Worm (Caenorhabditis elegans) whole organism, L1 larva: Measurements from ENCODE around the gene cyp-13A10.
A peak's percentile ranks its signal among the peaks of the same experiment; 100 is the strongest.

Source experiments
- C04F5.9 ChIP-seq: sonication (generic microtip); optimal IDR thresholded peaks from 2 replicates; lab custom pipeline; 2016; ENCODE audit warnings: missing genetic modification characterization, missing compliant biosample characterization
- C16A3.4 ChIP-seq: fragments of 150-350 bp; optimal IDR thresholded peaks from 2 replicates; lab custom pipeline; 2014; ENCODE audit warnings: missing biosample characterization, missing genetic modification characterization
- C34B4.2 ChIP-seq: sonication (generic microtip); optimal IDR thresholded peaks from 2 replicates; lab custom pipeline; 2017; ENCODE audit warnings: mild to moderate bottlenecking, missing genetic modification characterization, missing compliant biosample characterization
- F16B12.6 ChIP-seq: fragments of 150-350 bp; optimal IDR thresholded peaks from 2 replicates; lab custom pipeline; 2014; ENCODE audit warnings: missing biosample characterization, missing genetic modification characterization
- aly-2 ChIP-seq: fragments of 150-350 bp; optimal IDR thresholded peaks from 2 replicates; lab custom pipeline; 2014; ENCODE audit warnings: missing biosample characterization, missing genetic modification characterization
- ama-1 ChIP-seq: fragments of 150-350 bp; optimal IDR thresholded peaks from 2 replicates; lab custom pipeline; 2014
- ceh-63 ChIP-seq: fragments of 200-800 bp; sonication (Bioruptor generic); optimal IDR thresholded peaks from 2 replicates; lab custom pipeline; 2018; ENCODE audit warnings: mild to moderate bottlenecking, missing genetic modification characterization, missing compliant biosample characterization
- ceh-90 ChIP-seq: sonication (generic microtip); optimal IDR thresholded peaks from 2 replicates; lab custom pipeline; 2016; ENCODE audit warnings: missing genetic modification characterization, missing compliant biosample characterization
- ces-1 ChIP-seq: fragments of 150-350 bp; optimal IDR thresholded peaks from 2 replicates; lab custom pipeline; 2014; ENCODE audit warnings: missing biosample characterization, missing genetic modification reagents, missing genetic modification characterization
- dpl-1 ChIP-seq, 3 experiments: fragments of 150-350 bp in 2 of 3; sonication (generic microtip) in 1 of 3; optimal IDR thresholded peaks; 2 replicates each; lab custom pipeline; 2014 to 2017; ENCODE audit warnings: missing biosample characterization in 3 of 3, missing genetic modification characterization in 3 of 3, missing genetic modification reagents in 3 of 3
- dsc-1 ChIP-seq: sonication (generic microtip); optimal IDR thresholded peaks from 2 replicates; lab custom pipeline; 2016; ENCODE audit warnings: mild to moderate bottlenecking, missing genetic modification characterization, missing compliant biosample characterization
- efl-1 ChIP-seq, 4 experiments: fragments of 150-350 bp; optimal IDR thresholded peaks in 3 of 4; peaks in 1 of 4; 1 replicate in 1 of 4; 2 replicates in 3 of 4; lab custom pipeline; 2014; ENCODE audit warnings: missing biosample characterization in 2 of 4, missing genetic modification characterization in 2 of 4, missing genetic modification reagents in 2 of 4
- efl-3 ChIP-seq: fragments of 200-800 bp; sonication (Bioruptor generic); optimal IDR thresholded peaks from 2 replicates; lab custom pipeline; 2018; ENCODE audit warnings: mild to moderate bottlenecking, missing genetic modification characterization, missing compliant biosample characterization
- egl-27 ChIP-seq, 2 experiments: fragments of 150-350 bp in 1 of 2; sonication (generic microtip); optimal IDR thresholded peaks; 3 replicates each; lab custom pipeline; 2017 to 2018; ENCODE audit warnings: missing biosample characterization in 2 of 2, missing genetic modification characterization in 2 of 2, missing genetic modification reagents in 2 of 2
- fkh-10 ChIP-seq: sonication (generic microtip); optimal IDR thresholded peaks from 2 replicates; lab custom pipeline; 2017; ENCODE audit warnings: missing biosample characterization, missing genetic modification reagents, missing genetic modification characterization
- grh-1 ChIP-seq: fragments of 200-800 bp; sonication (Bioruptor generic); IDR thresholded peaks from 2 replicates; pipeline ENCODE4 v1.3.6; 2022; ENCODE audit warnings: missing genetic modification reagents, missing genetic modification characterization, missing compliant biosample characterization
- hlh-17 ChIP-seq: fragments of 200-800 bp; sonication (Bioruptor generic); optimal IDR thresholded peaks from 2 replicates; lab custom pipeline; 2018; ENCODE audit warnings: missing genetic modification characterization, mild to moderate bottlenecking, missing compliant biosample characterization, moderate library complexity, borderline replicate concordance
- hlh-4 ChIP-seq: sonication (generic microtip); optimal IDR thresholded peaks from 2 replicates; lab custom pipeline; 2016; ENCODE audit warnings: mild to moderate bottlenecking, missing genetic modification characterization, missing compliant biosample characterization
- jun-1 ChIP-seq: fragments of 150-350 bp; optimal IDR thresholded peaks from 2 replicates; lab custom pipeline; 2014; ENCODE audit warnings: missing biosample characterization, missing genetic modification reagents, missing genetic modification characterization
- lin-14 ChIP-seq: fragments of 200-800 bp; sonication (Bioruptor generic); optimal IDR thresholded peaks from 2 replicates; lab custom pipeline; 2018; ENCODE audit warnings: mild to moderate bottlenecking, missing genetic modification characterization, moderate library complexity, missing compliant biosample characterization
- lsy-2 ChIP-seq, 2 experiments: fragments of 150-350 bp; optimal IDR thresholded peaks; 2 replicates each; lab custom pipeline; 2014; ENCODE audit warnings: missing biosample characterization in 2 of 2, missing genetic modification characterization in 2 of 2
- mdl-1 ChIP-seq, 2 experiments: fragments of 150-350 bp; optimal IDR thresholded peaks; 2 replicates each; lab custom pipeline; 2014 to 2017; ENCODE audit warnings: missing biosample characterization in 2 of 2, missing genetic modification characterization in 2 of 2, inconsistent platforms in 1 of 2
- nhr-20 ChIP-seq: sonication (generic microtip); optimal IDR thresholded peaks from 2 replicates; lab custom pipeline; 2016; ENCODE audit warnings: mild to moderate bottlenecking, missing genetic modification characterization, missing compliant biosample characterization
- nhr-71 ChIP-seq: sonication (generic microtip); optimal IDR thresholded peaks from 2 replicates; lab custom pipeline; 2016; ENCODE audit warnings: mild to moderate bottlenecking, missing genetic modification characterization, moderate library complexity, missing compliant biosample characterization
- nhr-77 ChIP-seq: fragments of 150-350 bp; optimal IDR thresholded peaks from 2 replicates; lab custom pipeline; 2014; ENCODE audit warnings: missing biosample characterization, missing genetic modification characterization
- pax-3 ChIP-seq: fragments of 200-800 bp; sonication (Bioruptor generic); optimal IDR thresholded peaks from 2 replicates; lab custom pipeline; 2018; ENCODE audit warnings: mild to moderate bottlenecking, missing genetic modification characterization, moderate library complexity, missing compliant biosample characterization
- pqm-1 ChIP-seq: sonication (generic microtip); optimal IDR thresholded peaks from 3 replicates; lab custom pipeline; 2017; ENCODE audit warnings: missing biosample characterization, missing genetic modification characterization
- sox-4 ChIP-seq: sonication (generic microtip); optimal IDR thresholded peaks from 2 replicates; lab custom pipeline; 2016; ENCODE audit warnings: missing genetic modification characterization, missing compliant biosample characterization
- sptf-1 ChIP-seq: fragments of 150-350 bp; optimal IDR thresholded peaks from 2 replicates; lab custom pipeline; 2014; ENCODE audit warnings: missing biosample characterization, missing genetic modification characterization
- sup-37 ChIP-seq: fragments of 200-800 bp; sonication (Bioruptor generic); optimal IDR thresholded peaks from 2 replicates; lab custom pipeline; 2018; ENCODE audit warnings: mild to moderate bottlenecking, missing genetic modification characterization, missing compliant biosample characterization
- swsn-7 ChIP-seq: sonication (generic microtip); optimal IDR thresholded peaks from 2 replicates; lab custom pipeline; 2016; ENCODE audit warnings: missing genetic modification characterization, missing compliant biosample characterization
- tlp-1 ChIP-seq: fragments of 150-350 bp; optimal IDR thresholded peaks from 2 replicates; lab custom pipeline; 2014; ENCODE audit warnings: missing biosample characterization, missing genetic modification characterization
- unc-130 ChIP-seq: fragments of 150-350 bp; optimal IDR thresholded peaks from 2 replicates; lab custom pipeline; 2017; ENCODE audit warnings: missing biosample characterization, missing genetic modification characterization, inconsistent platforms
- unc-62 ChIP-seq: fragments of 150-350 bp; optimal IDR thresholded peaks from 2 replicates; lab custom pipeline; 2014; ENCODE audit warnings: missing biosample characterization, missing genetic modification reagents, missing genetic modification characterization
- unc-98 ChIP-seq: fragments of 200-800 bp; sonication (Bioruptor generic); IDR thresholded peaks from 2 replicates; pipeline ENCODE4 v1.3.6; 2022; ENCODE audit warnings: missing genetic modification characterization, missing compliant biosample characterization
- zag-1 ChIP-seq: fragments of 150-350 bp; optimal IDR thresholded peaks from 2 replicates; lab custom pipeline; 2014; ENCODE audit warnings: missing biosample characterization, missing genetic modification characterization
- ztf-11 ChIP-seq, 2 experiments: sonication (generic microtip); optimal IDR thresholded peaks; 2 replicates each; lab custom pipeline; 2016 to 2017; ENCODE audit warnings: missing genetic modification characterization in 2 of 2, missing biosample characterization in 1 of 2, missing compliant biosample characterization in 1 of 2

cyp-13A10 gene

DNA sequence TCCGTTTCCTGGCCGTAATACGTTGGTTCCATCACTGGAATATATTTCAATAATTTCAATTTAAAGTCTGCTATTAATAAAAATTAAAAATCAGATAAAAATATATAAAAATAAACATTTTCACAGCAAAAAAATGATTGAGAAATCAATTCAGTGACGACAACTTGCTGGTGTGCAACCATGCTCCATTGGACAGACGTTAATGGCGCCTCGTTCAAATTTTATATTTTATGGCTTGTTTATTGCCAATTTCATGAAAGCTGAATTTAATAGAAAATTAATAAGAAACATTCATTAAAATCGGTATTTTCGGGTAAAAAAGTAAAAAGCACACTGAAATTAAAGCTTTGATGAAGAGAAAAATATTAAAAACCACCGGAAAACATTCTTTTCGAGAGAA is 43.5 kb upstream of the cyp-13A10 start, which contains the start of gene Y53C12A.3 (continued):
- TF ChIP-seq F16B12.6 (tag; lab: Kevin White, UChicago) (peak; percentile 35), ceh-90 (tag; lab: Kevin White, UChicago) (no peak), unc-130 (peak; percentile 34), sptf-1 (tag; lab: Kevin White, UChicago) (no peak), nhr-71 (peak; percentile 44), C16A3.4 (tag; lab: Kevin White, UChicago) (peak; percentile 71), mdl-1 (tag; optimal IDR thresholded peaks at IDR 0.05; lab: Kevin White, UChicago) (no peak), nhr-77 (no peak), C34B4.2 (tag; lab: Kevin White, UChicago) (no peak), egl-27 (tag; optimal IDR thresholded peaks at IDR 0.05; lab: Kevin White, UChicago) (no peak), hlh-4 (tag; lab: Kevin White, UChicago) (no peak), sup-37 (GFP tag; lab: Kevin White, UChicago) (no peak), dpl-1 (GFP tag; optimal IDR thresholded peaks at IDR 0.05; lab: Kevin White, UChicago) (peak; percentile 82 to 94 (median 90)), ama-1 (no peak), grh-1 (GFP tag; lab: Robert Waterston, UW) (no peak), unc-98 (GFP tag; lab: Robert Waterston, UW) (no peak), ztf-11 (tag; optimal IDR thresholded peaks at IDR 0.05; lab: Kevin White, UChicago) (no peak), ceh-63 (GFP tag; lab: Kevin White, UChicago) (no peak), lsy-2 (tag; optimal IDR thresholded peaks at IDR 0.05; lab: Kevin White, UChicago) (peak; percentile 50 to 81), pqm-1 (tag; lab: Kevin White, UChicago) (no peak), hlh-17 (GFP tag; lab: Kevin White, UChicago) (no peak), fkh-10 (GFP tag; lab: Kevin White, UChicago) (no peak), sox-4 (tag; lab: Kevin White, UChicago) (no peak), pax-3 (no peak), lin-14 (GFP tag; lab: Kevin White, UChicago) (peak; percentile 38), efl-3 (GFP tag; lab: Kevin White, UChicago) (no peak), nhr-20 (peak; percentile 47), aly-2 (tag; lab: Kevin White, UChicago) (no peak), tlp-1 (no peak), dsc-1 (tag; lab: Kevin White, UChicago) (no peak), swsn-7 (tag; lab: Kevin White, UChicago) (no peak), C04F5.9 (tag; lab: Kevin White, UChicago) (no peak)

DNA sequence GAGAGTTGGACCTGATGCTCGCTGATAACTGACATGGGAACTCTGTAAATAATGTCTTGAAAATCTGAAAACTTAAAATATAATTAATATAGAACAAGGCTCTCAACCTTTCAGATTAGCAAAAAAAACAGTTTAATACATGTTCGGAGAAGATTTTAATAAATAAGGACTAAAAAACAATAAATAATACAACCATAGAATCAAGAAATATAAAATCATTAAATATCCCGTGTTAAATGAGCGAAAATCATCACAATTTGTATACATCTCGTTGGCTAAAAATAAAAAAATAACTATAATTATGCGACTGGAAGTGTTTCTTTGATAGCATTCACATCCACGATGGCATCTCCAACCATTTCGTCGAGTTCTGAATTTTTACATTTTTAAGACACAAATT is 42.1 kb upstream of the cyp-13A10 start, which contains the start of gene Y53C12A.10:
Gene Y53C12A.10, minus strand, starts transcription at position 101 of the 400 bp plus-strand sequence.
- TF ChIP-seq jun-1 (tag; lab: Kevin White, UChicago) (no peak), sptf-1 (tag; lab: Kevin White, UChicago) (no peak), pqm-1 (tag; lab: Kevin White, UChicago) (no peak), ces-1 (no peak), unc-62 (GFP tag; lab: Kevin White, UChicago) (no peak), zag-1 (tag; lab: Kevin White, UChicago) (no peak), nhr-20 (no peak)

DNA sequence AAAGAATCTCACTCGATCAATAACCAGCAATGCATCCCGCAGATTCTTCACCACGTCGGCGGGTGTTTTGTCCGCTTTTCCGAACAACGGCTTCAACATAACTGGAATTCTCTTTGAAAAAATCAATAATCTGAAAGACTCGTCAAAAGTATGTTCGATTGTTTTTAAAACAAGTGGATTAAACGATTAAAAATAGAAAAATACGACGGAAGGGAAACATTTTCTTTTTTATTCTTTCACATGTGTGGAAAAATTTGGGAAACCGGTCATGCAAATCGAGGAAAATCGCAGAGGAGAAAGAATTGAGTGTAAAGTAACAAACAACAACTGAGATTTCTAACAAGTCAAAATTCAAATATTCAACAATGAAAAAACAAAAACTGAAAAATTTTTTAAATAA is 40.9 kb upstream of the cyp-13A10 start, which contains the start of gene mop-25.2:
Gene mop-25.2, minus strand, starts transcription at position 101 of the 400 bp plus-strand sequence.
- TF ChIP-seq efl-1 (optimal IDR thresholded peaks at IDR 0.05; lab: Kevin White, UChicago) (no peak), efl-1 (GFP tag; optimal IDR thresholded peaks at IDR 0.05 in 1 of 2; lab: Kevin White, UChicago) (peak in 1 of 2 experiments; percentile 79), hlh-17 (GFP tag; lab: Kevin White, UChicago) (no peak)

DNA sequence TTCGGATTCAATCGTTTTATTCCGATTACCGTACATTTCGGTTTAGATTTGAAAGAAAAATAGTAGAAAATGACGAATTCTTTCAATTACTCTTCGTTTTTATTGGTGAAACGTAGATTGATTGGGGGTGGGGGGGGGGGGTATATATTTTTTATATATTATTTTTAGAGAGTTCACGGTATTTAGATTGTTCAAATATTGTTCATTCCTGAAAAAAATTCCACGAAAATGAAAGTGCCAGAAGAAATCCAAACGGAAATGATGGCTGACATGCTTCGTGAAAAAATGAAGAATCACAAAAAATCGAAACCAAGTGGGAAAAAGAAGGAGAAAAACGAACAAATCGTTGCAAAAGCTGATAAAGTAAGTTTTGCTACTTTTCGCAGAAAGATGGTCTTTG is 37.7 kb upstream of the cyp-13A10 start, which contains the start of the genes Y53C12A.8 and Y53C12A.7:
Gene Y53C12A.8, minus strand, starts transcription at position 101 of the 400 bp plus-strand sequence.
Gene Y53C12A.7, plus strand, starts transcription at position 181 of the 400 bp plus-strand sequence.
- no peak for TF ChIP-seq grh-1 (GFP tag; lab: Robert Waterston, UW)
